Fruit fly (Drosophila melanogaster) whole organism, wandering third instar larva: ENCODE data around the gene CG32079.

Experiments used
- Abd-B ChIP-seq: fragments of >200 bp; optimal IDR thresholded peaks from 2 replicates; lab custom pipeline; 2017; ENCODE audit warnings: missing biosample characterization, missing genetic modification characterization
- CG32264 ChIP-seq: fragments of 200-800 bp; sonication (Bioruptor generic); optimal IDR thresholded peaks from 2 replicates; lab custom pipeline; 2016; ENCODE audit warnings: missing biosample characterization, missing genetic modification characterization
- CG9705 ChIP-seq: fragments of 200-800 bp; sonication (Bioruptor generic); optimal IDR thresholded peaks from 2 replicates; lab custom pipeline; 2018; ENCODE audit warnings: missing biosample characterization, mild to moderate bottlenecking, missing genetic modification characterization
- CrebA ChIP-seq: fragments of 200-800 bp; sonication (Bioruptor generic); optimal IDR thresholded peaks from 2 replicates; lab custom pipeline; 2016; ENCODE audit warnings: missing biosample characterization, mild to moderate bottlenecking, missing genetic modification characterization, borderline replicate concordance
- Dif ChIP-seq: fragments of 200-275, 200-300 bp; sonication (Bioruptor generic); optimal IDR thresholded peaks from 2 replicates; lab custom pipeline; 2018; ENCODE audit warnings: missing biosample characterization, missing genetic modification characterization; ENCODE audit not compliant: partially characterized antibody
- HLH106 ChIP-seq: fragments of 200-800 bp; optimal IDR thresholded peaks from 3 replicates; lab custom pipeline; 2019; ENCODE audit warnings: missing biosample characterization, mild to moderate bottlenecking, missing genetic modification characterization, moderate library complexity
- Hnf4 ChIP-seq: fragments of 200-800 bp; sonication (Bioruptor generic); optimal IDR thresholded peaks from 2 replicates; lab custom pipeline; 2016; ENCODE audit warnings: missing biosample characterization, mild to moderate bottlenecking, missing genetic modification characterization
- Hr78 ChIP-seq: fragments of >200 bp; optimal IDR thresholded peaks from 2 replicates; lab custom pipeline; 2017; ENCODE audit warnings: missing biosample characterization, missing genetic modification characterization
- Hr83 ChIP-seq: fragments of 200-300 bp; sonication (Bioruptor generic); optimal IDR thresholded peaks from 2 replicates; lab custom pipeline; 2016; ENCODE audit warnings: missing biosample characterization, mild to moderate bottlenecking, missing genetic modification characterization, moderate library complexity; ENCODE audit not compliant: poor library complexity, severe bottlenecking
- Jra ChIP-seq: sonication (Bioruptor generic); optimal IDR thresholded peaks from 2 replicates; lab custom pipeline; 2016; ENCODE audit warnings: missing biosample characterization, missing genetic modification characterization
- Mio ChIP-seq: sonication (Bioruptor generic); optimal IDR thresholded peaks from 2 replicates; lab custom pipeline; 2016; ENCODE audit warnings: missing biosample characterization, missing genetic modification characterization
- Myc ChIP-seq: fragments of >200 bp; optimal IDR thresholded peaks from 2 replicates; lab custom pipeline; 2017
- N ChIP-seq: fragments of >200 bp; optimal IDR thresholded peaks from 2 replicates; lab custom pipeline; 2018; ENCODE audit warnings: missing biosample characterization, missing external identifiers, missing genetic modification characterization
- OdsH ChIP-seq: fragments of 200-800 bp; sonication (Bioruptor generic); optimal IDR thresholded peaks from 2 replicates; lab custom pipeline; 2016; ENCODE audit warnings: missing biosample characterization, mild to moderate bottlenecking, missing genetic modification characterization
- Rel ChIP-seq, 2 experiments: fragments of 200-800 bp; sonication (Bioruptor generic) in 1 of 2; optimal IDR thresholded peaks; 2 replicates in 1 of 2; 3 replicates in 1 of 2; lab custom pipeline; 2016 to 2019; ENCODE audit warnings: mild to moderate bottlenecking in 2 of 2, missing biosample characterization in 2 of 2, missing genetic modification characterization in 2 of 2, moderate library complexity in 1 of 2
- Sp1 ChIP-seq: fragments of 200-800 bp; sonication (Bioruptor generic); optimal IDR thresholded peaks from 3 replicates; lab custom pipeline; 2019; ENCODE audit warnings: missing biosample characterization, mild to moderate bottlenecking, missing genetic modification characterization, moderate library complexity
- Vsx2 ChIP-seq: fragments of 200-300, 225-300 bp; sonication (Bioruptor generic); optimal IDR thresholded peaks from 2 replicates; lab custom pipeline; 2018; ENCODE audit warnings: missing biosample characterization, missing genetic modification characterization; ENCODE audit not compliant: partially characterized antibody
- br ChIP-seq: fragments of 200-800 bp; sonication (Bioruptor generic); optimal IDR thresholded peaks from 2 replicates; lab custom pipeline; 2016; ENCODE audit warnings: missing biosample characterization, missing genetic modification characterization
- brk ChIP-seq: fragments of 200-800 bp; sonication (Bioruptor generic); optimal IDR thresholded peaks from 2 replicates; lab custom pipeline; 2016; ENCODE audit warnings: missing biosample characterization, mild to moderate bottlenecking, missing genetic modification characterization
- dl ChIP-seq, 2 experiments: fragments of 175-275, 200-275 bp in 1 of 2; fragments of 200-275 bp in 1 of 2; sonication (Bioruptor generic); optimal IDR thresholded peaks; lab custom pipeline; 2018; ENCODE audit warnings: mild to moderate bottlenecking in 2 of 2, missing biosample characterization in 2 of 2, missing genetic modification characterization in 2 of 2, moderate library complexity in 2 of 2; ENCODE audit not compliant: partially characterized antibody in 2 of 2, insufficient read depth in 1 of 2
- dmrt93B ChIP-seq: fragments of 200-800 bp; sonication (Bioruptor generic); optimal IDR thresholded peaks from 2 replicates; lab custom pipeline; 2018; ENCODE audit warnings: missing biosample characterization, mild to moderate bottlenecking, missing genetic modification characterization
- dsf ChIP-seq: sonication (Bioruptor generic); optimal IDR thresholded peaks from 2 replicates; lab custom pipeline; 2016; ENCODE audit warnings: missing biosample characterization, missing genetic modification characterization, borderline replicate concordance
- ey ChIP-seq: fragments of 200-800 bp; sonication (Bioruptor generic); optimal IDR thresholded peaks from 2 replicates; lab custom pipeline; 2016; ENCODE audit warnings: missing biosample characterization, missing genetic modification characterization
- foxo ChIP-seq, 2 experiments: fragments of 200-800 bp; sonication (Bioruptor generic); optimal IDR thresholded peaks; 2 replicates in 1 of 2; 3 replicates in 1 of 2; lab custom pipeline; 2016 to 2017; ENCODE audit warnings: missing biosample characterization in 2 of 2, missing genetic modification characterization in 2 of 2
- fru ChIP-seq: fragments of 200-800 bp; sonication (Bioruptor generic); optimal IDR thresholded peaks from 3 replicates; lab custom pipeline; 2016; ENCODE audit warnings: missing biosample characterization, mild to moderate bottlenecking, missing genetic modification characterization
- h ChIP-seq: fragments of 200-800 bp; sonication (Bioruptor generic); optimal IDR thresholded peaks from 3 replicates; lab custom pipeline; 2016; ENCODE audit warnings: missing biosample characterization, mild to moderate bottlenecking, missing genetic modification characterization
- jim ChIP-seq: fragments of 175-275, 200-325 bp; sonication (Bioruptor generic); optimal IDR thresholded peaks from 2 replicates; lab custom pipeline; 2016; ENCODE audit warnings: missing biosample characterization, mild to moderate bottlenecking, missing genetic modification characterization
- lola ChIP-seq: fragments of >200 bp; optimal IDR thresholded peaks from 2 replicates; lab custom pipeline; 2017; ENCODE audit warnings: missing biosample characterization, missing genetic modification characterization
- pan ChIP-seq: fragments of >200 bp; optimal IDR thresholded peaks from 2 replicates; lab custom pipeline; 2017
- psq ChIP-seq: fragments of 200-800 bp; sonication (Bioruptor generic); optimal IDR thresholded peaks from 3 replicates; lab custom pipeline; 2017; ENCODE audit warnings: missing biosample characterization, mild to moderate bottlenecking, missing genetic modification characterization, moderate library complexity
- rgr ChIP-seq: fragments of 200-800 bp; sonication (Bioruptor generic); optimal IDR thresholded peaks from 3 replicates; lab custom pipeline; 2016; ENCODE audit warnings: missing biosample characterization, mild to moderate bottlenecking, missing genetic modification characterization
- sage ChIP-seq: fragments of 200-800 bp; sonication (Bioruptor generic); optimal IDR thresholded peaks from 2 replicates; lab custom pipeline; 2016; ENCODE audit warnings: missing biosample characterization, mild to moderate bottlenecking, missing genetic modification characterization
- sv ChIP-seq: fragments of 200-800 bp; sonication (Bioruptor generic); optimal IDR thresholded peaks from 3 replicates; lab custom pipeline; 2016; ENCODE audit warnings: missing biosample characterization, missing genetic modification characterization
- tai ChIP-seq: sonication (Bioruptor generic); optimal IDR thresholded peaks from 2 replicates; lab custom pipeline; 2016; ENCODE audit warnings: missing biosample characterization, missing genetic modification characterization
- usp ChIP-seq: fragments of >200 bp; optimal IDR thresholded peaks from 2 replicates; lab custom pipeline; 2017; ENCODE audit warnings: missing biosample characterization, missing genetic modification characterization
- woc ChIP-seq: sonication (Bioruptor generic); optimal IDR thresholded peaks from 2 replicates; lab custom pipeline; 2016; ENCODE audit warnings: missing biosample characterization, mild to moderate bottlenecking, missing genetic modification characterization

Gene CG32079

dm6 chr3L:11049414-11049813 lies 24.1 kb downstream of the CG32079 start:
- no peak for TF ChIP-seq dl (GFP tag; optimal IDR thresholded peaks at IDR 0.05; lab: Kevin White, UChicago; ENCODE audit: insufficient read depth in 1 of 2, partially characterized antibody in 2 of 2)
- no peak for TF ChIP-seq usp (GFP tag; lab: Kevin White, UChicago)
- TF ChIP-seq Hr83 (GFP tag; lab: Kevin White, UChicago): no peak
- TF ChIP-seq h (GFP tag; lab: Kevin White, UChicago): no peak
- no peak for TF ChIP-seq jim (GFP tag; lab: Kevin White, UChicago)
- no peak for TF ChIP-seq psq (GFP tag; lab: Kevin White, UChicago)
- no peak for TF ChIP-seq sv (GFP tag; lab: Kevin White, UChicago)
- TF ChIP-seq rgr: no peak
- no peak for TF ChIP-seq foxo (GFP tag; optimal IDR thresholded peaks at IDR 0.05; lab: Kevin White, UChicago)
- no peak for TF ChIP-seq br (GFP tag; lab: Kevin White, UChicago)

- no peak for TF ChIP-seq brk (GFP tag; lab: Kevin White, UChicago)
- no peak for TF ChIP-seq fru
- no peak for TF ChIP-seq foxo (GFP tag; optimal IDR thresholded peaks at IDR 0.05; lab: Kevin White, UChicago)
- TF ChIP-seq lola (GFP tag; lab: Kevin White, UChicago): no peak
- no peak for TF ChIP-seq Hr83 (GFP tag; lab: Kevin White, UChicago)
- no peak for TF ChIP-seq sv (GFP tag; lab: Kevin White, UChicago)
- no peak for TF ChIP-seq woc (GFP tag; lab: Kevin White, UChicago)
Observed at dm6 chr3L:11051271-11051670, 25.9 kb downstream of the CG32079 start, which contains the start of gene CG43693. Gene CG43693 (minus strand): TSS chr3L:11051371.

dm6 chr3L:11052760-11053259 lies 27.4 kb downstream of the CG32079 start:
- TF ChIP-seq br (GFP tag; lab: Kevin White, UChicago): no peak
- peak; percentile 4 for TF ChIP-seq fru
- no peak for TF ChIP-seq lola (GFP tag; lab: Kevin White, UChicago)
- TF ChIP-seq Jra (GFP tag; lab: Kevin White, UChicago): no peak
- no peak for TF ChIP-seq dsf (GFP tag; lab: Kevin White, UChicago)
- no peak for TF ChIP-seq pan (lab: Kevin White, UChicago)

- TF ChIP-seq pan (lab: Kevin White, UChicago): no peak
- no peak for TF ChIP-seq brk (GFP tag; lab: Kevin White, UChicago)
- no peak for TF ChIP-seq dl (GFP tag; optimal IDR thresholded peaks at IDR 0.05; lab: Kevin White, UChicago; ENCODE audit: insufficient read depth in 1 of 2, partially characterized antibody in 2 of 2)
- TF ChIP-seq rgr: no peak
- TF ChIP-seq dmrt93B (GFP tag; lab: Kevin White, UChicago): no peak
- TF ChIP-seq OdsH: no peak
- no peak for TF ChIP-seq usp (GFP tag; lab: Kevin White, UChicago)
- no peak for TF ChIP-seq Myc
- no peak for TF ChIP-seq tai (GFP tag; lab: Kevin White, UChicago)
- no peak for TF ChIP-seq ey (GFP tag; lab: Kevin White, UChicago)
- TF ChIP-seq Hr78 (GFP tag; lab: Kevin White, UChicago): no peak
- TF ChIP-seq CrebA: no peak
Observed at dm6 chr3L:11053843-11054242, 28.5 kb downstream of the CG32079 start, which contains the start of gene CG7888. Gene CG7888 (plus strand): TSS chr3L:11054035.

- peak; percentile 77 for TF ChIP-seq fru
- no peak for TF ChIP-seq pan (lab: Kevin White, UChicago)
- peak; percentile 29 for TF ChIP-seq CG9705 (GFP tag; lab: Kevin White, UChicago)
- no peak for TF ChIP-seq CrebA
- TF ChIP-seq Vsx2 (GFP tag; lab: Kevin White, UChicago): no peak
- peak; percentile 50 for TF ChIP-seq psq (GFP tag; lab: Kevin White, UChicago)
- no peak for TF ChIP-seq N (GFP tag; lab: Kevin White, UChicago)
- no peak for TF ChIP-seq Mio (GFP tag; lab: Kevin White, UChicago)
- TF ChIP-seq dl (GFP tag; optimal IDR thresholded peaks at IDR 0.05; lab: Kevin White, UChicago; ENCODE audit: insufficient read depth in 1 of 2, partially characterized antibody in 2 of 2): no peak
- peak; percentile 72 for TF ChIP-seq OdsH
- TF ChIP-seq tai (GFP tag; lab: Kevin White, UChicago): no peak
- TF ChIP-seq woc (GFP tag; lab: Kevin White, UChicago): peak; percentile 80
- peak; percentile 23 for TF ChIP-seq sv (GFP tag; lab: Kevin White, UChicago)
- TF ChIP-seq sage (GFP tag; lab: Kevin White, UChicago): peak; percentile 31
- peak; percentile 59 for TF ChIP-seq Hnf4 (GFP tag; lab: Kevin White, UChicago)
- no peak for TF ChIP-seq Abd-B
- TF ChIP-seq Jra (GFP tag; lab: Kevin White, UChicago): peak; percentile 37
- peak in 1 of 2 experiments; percentile 82 for TF ChIP-seq foxo (GFP tag; optimal IDR thresholded peaks at IDR 0.05; lab: Kevin White, UChicago)
- peak; percentile 84 for TF ChIP-seq h (GFP tag; lab: Kevin White, UChicago)
- TF ChIP-seq Hr83 (GFP tag; lab: Kevin White, UChicago): no peak
- peak; percentile 77 for TF ChIP-seq Sp1 (GFP tag; lab: Kevin White, UChicago)
- TF ChIP-seq HLH106 (tag; lab: Kevin White, UChicago): peak; percentile 74
- TF ChIP-seq br (GFP tag; lab: Kevin White, UChicago): peak; percentile 63
- TF ChIP-seq ey (GFP tag; lab: Kevin White, UChicago): peak; percentile 66
- TF ChIP-seq Rel (GFP tag; optimal IDR thresholded peaks at IDR 0.05; lab: Kevin White, UChicago): no peak
- TF ChIP-seq Rel (tag; optimal IDR thresholded peaks at IDR 0.05; lab: Kevin White, UChicago): peak; percentile 23
- TF ChIP-seq Dif: no peak
- no peak for TF ChIP-seq jim (GFP tag; lab: Kevin White, UChicago)
- peak; percentile 18 for TF ChIP-seq CG32264 (GFP tag; lab: Kevin White, UChicago)
- peak; percentile 78 for TF ChIP-seq rgr
Observed at dm6 chr3L:11061200-11061599, 35.8 kb downstream of the CG32079 start, which contains the start of the genes CG6321 and Blos2. Gene CG6321 (minus strand): TSS chr3L:11061224. Gene Blos2 (plus strand): TSS chr3L:11061571.
